Worm (Caenorhabditis elegans) whole organism, L1 larva: ENCODE results near the gene ZC416.2.

Source experiments
- C04F5.9 ChIP-seq: sonication (generic microtip); optimal IDR thresholded peaks from 2 replicates; lab custom pipeline; 2016; ENCODE audit warnings: missing genetic modification characterization, missing compliant biosample characterization
- C16A3.4 ChIP-seq: fragments of 150-350 bp; optimal IDR thresholded peaks from 2 replicates; lab custom pipeline; 2014; ENCODE audit warnings: missing biosample characterization, missing genetic modification characterization
- aha-1 ChIP-seq: fragments of 150-350 bp; optimal IDR thresholded peaks from 2 replicates; lab custom pipeline; 2014; ENCODE audit warnings: missing biosample characterization, missing genetic modification characterization
- aly-2 ChIP-seq: fragments of 150-350 bp; optimal IDR thresholded peaks from 2 replicates; lab custom pipeline; 2014; ENCODE audit warnings: missing biosample characterization, missing genetic modification characterization
- ama-1 ChIP-seq: fragments of 150-350 bp; optimal IDR thresholded peaks from 2 replicates; lab custom pipeline; 2014
- blmp-1 ChIP-seq: fragments of 150-350 bp; optimal IDR thresholded peaks from 2 replicates; lab custom pipeline; 2014; ENCODE audit warnings: missing biosample characterization, missing genetic modification characterization
- ceh-88 ChIP-seq: fragments of 200-800 bp; sonication (Bioruptor generic); IDR thresholded peaks from 2 replicates; pipeline ENCODE4 v1.3.6; 2022; ENCODE audit warnings: missing genetic modification characterization, missing compliant biosample characterization
- ceh-90 ChIP-seq: sonication (generic microtip); optimal IDR thresholded peaks from 2 replicates; lab custom pipeline; 2016; ENCODE audit warnings: missing genetic modification characterization, missing compliant biosample characterization
- ces-1 ChIP-seq: fragments of 150-350 bp; optimal IDR thresholded peaks from 2 replicates; lab custom pipeline; 2014; ENCODE audit warnings: missing biosample characterization, missing genetic modification reagents, missing genetic modification characterization
- dpl-1 ChIP-seq, 3 experiments: fragments of 150-350 bp in 2 of 3; sonication (generic microtip) in 1 of 3; optimal IDR thresholded peaks; 2 replicates each; lab custom pipeline; 2014 to 2017; ENCODE audit warnings: missing biosample characterization in 3 of 3, missing genetic modification characterization in 3 of 3, missing genetic modification reagents in 3 of 3
- dsc-1 ChIP-seq: sonication (generic microtip); optimal IDR thresholded peaks from 2 replicates; lab custom pipeline; 2016; ENCODE audit warnings: mild to moderate bottlenecking, missing genetic modification characterization, missing compliant biosample characterization
- efl-1 ChIP-seq, 4 experiments: fragments of 150-350 bp; optimal IDR thresholded peaks in 3 of 4; peaks in 1 of 4; 1 replicate in 1 of 4; 2 replicates in 3 of 4; lab custom pipeline; 2014; ENCODE audit warnings: missing biosample characterization in 2 of 4, missing genetic modification characterization in 2 of 4, missing genetic modification reagents in 2 of 4
- efl-3 ChIP-seq: fragments of 200-800 bp; sonication (Bioruptor generic); optimal IDR thresholded peaks from 2 replicates; lab custom pipeline; 2018; ENCODE audit warnings: mild to moderate bottlenecking, missing genetic modification characterization, missing compliant biosample characterization
- elt-2 ChIP-seq: sonication (generic microtip); optimal IDR thresholded peaks from 2 replicates; lab custom pipeline; 2016; ENCODE audit warnings: missing genetic modification characterization, mild to moderate bottlenecking, inconsistent platforms, missing compliant biosample characterization, missing genetic modification reagents
- ets-5 ChIP-seq: fragments of 200-800 bp; sonication (Bioruptor generic); IDR thresholded peaks from 2 replicates; pipeline ENCODE4 v1.3.6; 2022; ENCODE audit warnings: missing genetic modification characterization, missing compliant biosample characterization
- fkh-10 ChIP-seq: sonication (generic microtip); optimal IDR thresholded peaks from 2 replicates; lab custom pipeline; 2017; ENCODE audit warnings: missing biosample characterization, missing genetic modification reagents, missing genetic modification characterization
- fkh-8 ChIP-seq: sonication (generic microtip); optimal IDR thresholded peaks from 2 replicates; lab custom pipeline; 2016; ENCODE audit warnings: mild to moderate bottlenecking, missing genetic modification characterization, missing compliant biosample characterization
- fos-1 ChIP-seq: fragments of 150-350 bp; optimal IDR thresholded peaks from 2 replicates; lab custom pipeline; 2014; ENCODE audit warnings: missing biosample characterization, missing genetic modification characterization
- grh-1 ChIP-seq: fragments of 200-800 bp; sonication (Bioruptor generic); IDR thresholded peaks from 2 replicates; pipeline ENCODE4 v1.3.6; 2022; ENCODE audit warnings: missing genetic modification reagents, missing genetic modification characterization, missing compliant biosample characterization
- irx-1 ChIP-seq: sonication (generic microtip); optimal IDR thresholded peaks from 2 replicates; lab custom pipeline; 2016; ENCODE audit warnings: missing genetic modification characterization, missing compliant biosample characterization
- isw-1 ChIP-seq: fragments of 200-800 bp; sonication (Bioruptor generic); IDR thresholded peaks from 2 replicates; pipeline ENCODE4 v1.3.6; 2022; ENCODE audit warnings: missing genetic modification characterization, missing compliant biosample characterization
- jun-1 ChIP-seq: fragments of 150-350 bp; optimal IDR thresholded peaks from 2 replicates; lab custom pipeline; 2014; ENCODE audit warnings: missing biosample characterization, missing genetic modification reagents, missing genetic modification characterization
- lin-13 ChIP-seq: fragments of 150-350 bp; optimal IDR thresholded peaks from 2 replicates; lab custom pipeline; 2014; ENCODE audit warnings: missing biosample characterization, missing genetic modification reagents, missing genetic modification characterization
- lin-14 ChIP-seq: fragments of 200-800 bp; sonication (Bioruptor generic); optimal IDR thresholded peaks from 2 replicates; lab custom pipeline; 2018; ENCODE audit warnings: mild to moderate bottlenecking, missing genetic modification characterization, moderate library complexity, missing compliant biosample characterization
- lin-35 ChIP-seq, 2 experiments: fragments of 150-350 bp; optimal IDR thresholded peaks; 2 replicates each; lab custom pipeline; 2014; ENCODE audit warnings: missing biosample characterization in 2 of 2, missing genetic modification characterization in 2 of 2, missing genetic modification reagents in 2 of 2
- lir-3 ChIP-seq: sonication (generic microtip); optimal IDR thresholded peaks from 2 replicates; lab custom pipeline; 2016; ENCODE audit warnings: mild to moderate bottlenecking, missing genetic modification characterization, moderate library complexity, missing compliant biosample characterization; ENCODE audit not compliant: poor library complexity
- lsy-2 ChIP-seq, 2 experiments: fragments of 150-350 bp; optimal IDR thresholded peaks; 2 replicates each; lab custom pipeline; 2014; ENCODE audit warnings: missing biosample characterization in 2 of 2, missing genetic modification characterization in 2 of 2
- mab-9 ChIP-seq: fragments of 200-800 bp; sonication (Bioruptor generic); IDR thresholded peaks from 2 replicates; pipeline ENCODE4 v1.3.6; 2022; ENCODE audit warnings: missing genetic modification reagents, missing genetic modification characterization, missing compliant biosample characterization
- mef-2 ChIP-seq: fragments of 150-350 bp; optimal IDR thresholded peaks from 2 replicates; lab custom pipeline; 2014; ENCODE audit warnings: missing biosample characterization, missing genetic modification characterization
- mep-1 ChIP-seq: fragments of 150-350 bp; optimal IDR thresholded peaks from 2 replicates; lab custom pipeline; 2014; ENCODE audit warnings: missing biosample characterization, missing genetic modification characterization
- nhr-20 ChIP-seq: sonication (generic microtip); optimal IDR thresholded peaks from 2 replicates; lab custom pipeline; 2016; ENCODE audit warnings: mild to moderate bottlenecking, missing genetic modification characterization, missing compliant biosample characterization
- nhr-237 ChIP-seq: fragments of 150-350 bp; optimal IDR thresholded peaks from 2 replicates; lab custom pipeline; 2014; ENCODE audit warnings: missing biosample characterization, missing genetic modification characterization
- nhr-71 ChIP-seq: sonication (generic microtip); optimal IDR thresholded peaks from 2 replicates; lab custom pipeline; 2016; ENCODE audit warnings: mild to moderate bottlenecking, missing genetic modification characterization, moderate library complexity, missing compliant biosample characterization
- nhr-76 ChIP-seq: sonication (generic microtip); optimal IDR thresholded peaks from 2 replicates; lab custom pipeline; 2017; ENCODE audit warnings: missing biosample characterization, missing genetic modification characterization
- nhr-77 ChIP-seq: fragments of 150-350 bp; optimal IDR thresholded peaks from 2 replicates; lab custom pipeline; 2014; ENCODE audit warnings: missing biosample characterization, missing genetic modification characterization
- nhr-85 ChIP-seq: sonication (generic microtip); peaks from one replicate; lab custom pipeline; 2016; ENCODE audit warnings: missing genetic modification characterization, inconsistent platforms, missing compliant biosample characterization
- nhr-90 ChIP-seq: sonication (generic microtip); optimal IDR thresholded peaks from 2 replicates; lab custom pipeline; 2016; ENCODE audit warnings: mild to moderate bottlenecking, missing genetic modification characterization, missing compliant biosample characterization; ENCODE audit not compliant: poor library complexity
- pag-3 ChIP-seq: sonication (generic microtip); optimal IDR thresholded peaks from 2 replicates; lab custom pipeline; 2017; ENCODE audit warnings: missing genetic modification characterization, mild to moderate bottlenecking, missing compliant biosample characterization, antibody characterized with exemption, borderline replicate concordance; ENCODE audit not compliant: insufficient read depth
- pax-3 ChIP-seq: fragments of 200-800 bp; sonication (Bioruptor generic); optimal IDR thresholded peaks from 2 replicates; lab custom pipeline; 2018; ENCODE audit warnings: mild to moderate bottlenecking, missing genetic modification characterization, moderate library complexity, missing compliant biosample characterization
- pqm-1 ChIP-seq: sonication (generic microtip); optimal IDR thresholded peaks from 3 replicates; lab custom pipeline; 2017; ENCODE audit warnings: missing biosample characterization, missing genetic modification characterization
- rnt-1 ChIP-seq: sonication (generic microtip); optimal IDR thresholded peaks from 2 replicates; lab custom pipeline; 2016; ENCODE audit warnings: mild to moderate bottlenecking, missing genetic modification characterization, moderate library complexity, missing compliant biosample characterization
- skn-1 ChIP-seq: fragments of 150-350 bp; optimal IDR thresholded peaks from 2 replicates; lab custom pipeline; 2014; ENCODE audit warnings: missing biosample characterization, missing genetic modification characterization
- snpc-4 ChIP-seq: fragments of 150-350 bp; optimal IDR thresholded peaks from 2 replicates; lab custom pipeline; 2014; ENCODE audit warnings: missing biosample characterization, missing genetic modification characterization
- snu-23 ChIP-seq: sonication (generic microtip); optimal IDR thresholded peaks from 2 replicates; lab custom pipeline; 2016; ENCODE audit warnings: missing genetic modification characterization, missing compliant biosample characterization
- sptf-1 ChIP-seq: fragments of 150-350 bp; optimal IDR thresholded peaks from 2 replicates; lab custom pipeline; 2014; ENCODE audit warnings: missing biosample characterization, missing genetic modification characterization
- sup-37 ChIP-seq: fragments of 200-800 bp; sonication (Bioruptor generic); optimal IDR thresholded peaks from 2 replicates; lab custom pipeline; 2018; ENCODE audit warnings: mild to moderate bottlenecking, missing genetic modification characterization, missing compliant biosample characterization
- tbx-2 ChIP-seq: sonication (generic microtip); optimal IDR thresholded peaks from 2 replicates; lab custom pipeline; 2016; ENCODE audit warnings: missing genetic modification characterization, missing compliant biosample characterization
- unc-30 ChIP-seq: sonication (generic microtip); optimal IDR thresholded peaks from 2 replicates; lab custom pipeline; 2017; ENCODE audit warnings: missing biosample characterization, missing genetic modification characterization
- unc-62 ChIP-seq: fragments of 150-350 bp; optimal IDR thresholded peaks from 2 replicates; lab custom pipeline; 2014; ENCODE audit warnings: missing biosample characterization, missing genetic modification reagents, missing genetic modification characterization
- unc-86 ChIP-seq: sonication (generic microtip); optimal IDR thresholded peaks from 2 replicates; lab custom pipeline; 2016; ENCODE audit warnings: missing genetic modification characterization, missing compliant biosample characterization
- unc-98 ChIP-seq: fragments of 200-800 bp; sonication (Bioruptor generic); IDR thresholded peaks from 2 replicates; pipeline ENCODE4 v1.3.6; 2022; ENCODE audit warnings: missing genetic modification characterization, missing compliant biosample characterization
- vab-15 ChIP-seq: sonication (generic microtip); optimal IDR thresholded peaks from 2 replicates; lab custom pipeline; 2017; ENCODE audit warnings: missing genotype, mild to moderate bottlenecking, missing genetic modification characterization, missing compliant biosample characterization
- xbp-1 ChIP-seq: sonication (generic microtip); optimal IDR thresholded peaks from 2 replicates; lab custom pipeline; 2016; ENCODE audit warnings: missing genetic modification characterization, missing compliant biosample characterization
- ztf-4 ChIP-seq: fragments of 150-350 bp; optimal IDR thresholded peaks from 2 replicates; lab custom pipeline; 2014; ENCODE audit warnings: missing biosample characterization, missing genetic modification characterization

ZC416.2 gene

DNA sequence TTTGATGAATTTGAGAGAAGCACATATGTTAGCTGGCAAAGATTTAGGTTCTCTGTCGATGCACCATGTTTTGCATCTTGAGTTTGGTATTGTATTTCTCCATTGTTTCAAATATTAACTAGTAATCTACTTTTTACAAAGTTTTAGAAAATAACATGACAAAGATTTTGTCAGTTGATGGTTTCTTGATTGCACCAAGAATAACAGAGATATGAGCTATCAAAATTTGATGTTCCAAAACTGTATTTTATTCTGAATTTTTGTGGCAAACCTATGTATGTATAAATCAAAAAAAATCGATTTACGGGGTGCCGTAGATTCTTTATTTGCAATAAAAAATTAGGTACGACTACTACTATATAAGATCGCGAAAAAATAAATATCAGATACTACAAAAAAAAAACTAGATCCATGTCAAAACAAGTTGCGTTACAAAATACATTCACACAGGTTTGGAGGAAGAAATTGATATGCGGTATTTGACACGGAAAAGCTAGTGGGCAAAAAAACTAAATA lies 11.5 kb downstream of the ZC416.2 start:
- TF ChIP-seq mef-2 (no peak), ama-1 (lab: Kevin White, UChicago) (peak; percentile 26), xbp-1 (tag; lab: Kevin White, UChicago) (no peak), ets-5 (GFP tag; lab: Robert Waterston, UW) (no peak), C16A3.4 (tag; lab: Kevin White, UChicago) (no peak), nhr-77 (tag; lab: Kevin White, UChicago) (no peak), isw-1 (GFP tag; lab: Robert Waterston, UW) (no peak), efl-3 (no peak), sup-37 (no peak), nhr-85 (tag; lab: Kevin White, UChicago) (peak; percentile 62), dsc-1 (tag; lab: Kevin White, UChicago) (no peak), C04F5.9 (no peak), rnt-1 (tag; lab: Kevin White, UChicago) (no peak), mab-9 (GFP tag; lab: Robert Waterston, UW) (no peak; the same call in 1 of the 2 replicates), ceh-90 (tag; lab: Kevin White, UChicago) (no peak), tbx-2 (tag; lab: Kevin White, UChicago) (peak; percentile 18), pax-3 (tag; lab: Kevin White, UChicago) (peak; percentile 19), lsy-2 (tag; optimal IDR thresholded peaks at IDR 0.05; lab: Kevin White, UChicago) (peak in 1 of 2 experiments; percentile 66), aha-1 (tag; lab: Kevin White, UChicago) (no peak), nhr-76 (tag; lab: Kevin White, UChicago) (no peak), ces-1 (GFP tag; lab: Kevin White, UChicago) (no peak), pqm-1 (tag; lab: Kevin White, UChicago) (no peak), dpl-1 (GFP tag; optimal IDR thresholded peaks at IDR 0.05; lab: Kevin White, UChicago) (no peak), irx-1 (tag; lab: Kevin White, UChicago) (no peak), fkh-10 (GFP tag; lab: Kevin White, UChicago) (no peak), elt-2 (tag; lab: Kevin White, UChicago) (no peak), blmp-1 (tag; lab: Kevin White, UChicago) (no peak), mep-1 (tag; lab: Kevin White, UChicago) (peak; percentile 6), efl-1 (optimal IDR thresholded peaks at IDR 0.05; lab: Kevin White, UChicago) (no peak), efl-1 (GFP tag; optimal IDR thresholded peaks at IDR 0.05 in 1 of 2; lab: Kevin White, UChicago) (peak in 1 of 2 experiments; percentile 79), snu-23 (peak; percentile 32), unc-98 (GFP tag; lab: Robert Waterston, UW) (no peak), nhr-90 (tag; lab: Kevin White, UChicago) (peak; percentile 13), aly-2 (tag; lab: Kevin White, UChicago) (peak; percentile 83), ceh-88 (GFP tag; lab: Robert Waterston, UW) (0 out of 2 replicates have a peak, but pooled peaks have one; percentile 32), pag-3 (tag; lab: Kevin White, UChicago) (no peak), unc-86 (tag; lab: Kevin White, UChicago) (no peak), skn-1 (no peak), nhr-20 (tag; lab: Kevin White, UChicago) (peak; percentile 8), nhr-71 (tag; lab: Kevin White, UChicago) (peak; percentile 61), lir-3 (tag; lab: Kevin White, UChicago) (no peak), lin-14 (GFP tag; lab: Kevin White, UChicago) (peak; percentile 13), grh-1 (GFP tag; lab: Robert Waterston, UW) (no peak), unc-30 (tag; lab: Kevin White, UChicago) (no peak), unc-62 (GFP tag; lab: Kevin White, UChicago) (no peak), fos-1 (tag; lab: Kevin White, UChicago) (no peak), lin-13 (GFP tag; lab: Kevin White, UChicago) (no peak), jun-1 (tag; lab: Kevin White, UChicago) (no peak), vab-15 (no peak), snpc-4 (tag; lab: Kevin White, UChicago) (no peak), lin-35 (GFP tag; optimal IDR thresholded peaks at IDR 0.05; lab: Kevin White, UChicago) (no peak), fkh-8 (tag; lab: Kevin White, UChicago) (no peak), nhr-237 (tag; lab: Kevin White, UChicago) (no peak), sptf-1 (tag; lab: Kevin White, UChicago) (no peak), ztf-4 (peak; percentile 90)
